Worm (Caenorhabditis elegans) whole organism, L1 larva: ENCODE data around the gene nfki-1.

Source experiments
- ama-1 ChIP-seq: fragments of 150-350 bp; optimal IDR thresholded peaks from 2 replicates; lab custom pipeline; 2014
- ceh-82 ChIP-seq, 3 experiments: fragments of 150-350 bp in 1 of 3; sonication (generic microtip) in 2 of 3; optimal IDR thresholded peaks; 2 replicates each; lab custom pipeline; 2014 to 2017; ENCODE audit warnings: missing biosample characterization in 3 of 3, missing genetic modification characterization in 3 of 3
- ceh-90 ChIP-seq: sonication (generic microtip); optimal IDR thresholded peaks from 2 replicates; lab custom pipeline; 2016; ENCODE audit warnings: missing genetic modification characterization, missing compliant biosample characterization
- fkh-10 ChIP-seq: sonication (generic microtip); optimal IDR thresholded peaks from 2 replicates; lab custom pipeline; 2017; ENCODE audit warnings: missing biosample characterization, missing genetic modification reagents, missing genetic modification characterization
- jun-1 ChIP-seq: fragments of 150-350 bp; optimal IDR thresholded peaks from 2 replicates; lab custom pipeline; 2014; ENCODE audit warnings: missing biosample characterization, missing genetic modification reagents, missing genetic modification characterization
- lin-39 ChIP-seq: fragments of 150-350 bp; optimal IDR thresholded peaks from 2 replicates; lab custom pipeline; 2014; ENCODE audit warnings: missing biosample characterization, missing genetic modification reagents, missing genetic modification characterization
- lsy-2 ChIP-seq, 2 experiments: fragments of 150-350 bp; optimal IDR thresholded peaks; 2 replicates each; lab custom pipeline; 2014; ENCODE audit warnings: missing biosample characterization in 2 of 2, missing genetic modification characterization in 2 of 2
- nhr-237 ChIP-seq: fragments of 150-350 bp; optimal IDR thresholded peaks from 2 replicates; lab custom pipeline; 2014; ENCODE audit warnings: missing biosample characterization, missing genetic modification characterization
- snpc-4 ChIP-seq: fragments of 150-350 bp; optimal IDR thresholded peaks from 2 replicates; lab custom pipeline; 2014; ENCODE audit warnings: missing biosample characterization, missing genetic modification characterization
- snu-23 ChIP-seq: sonication (generic microtip); optimal IDR thresholded peaks from 2 replicates; lab custom pipeline; 2016; ENCODE audit warnings: missing genetic modification characterization, missing compliant biosample characterization
- unc-62 ChIP-seq: fragments of 150-350 bp; optimal IDR thresholded peaks from 2 replicates; lab custom pipeline; 2014; ENCODE audit warnings: missing biosample characterization, missing genetic modification reagents, missing genetic modification characterization
- ztf-4 ChIP-seq: fragments of 150-350 bp; optimal IDR thresholded peaks from 2 replicates; lab custom pipeline; 2014; ENCODE audit warnings: missing biosample characterization, missing genetic modification characterization

ce11 chrX:15389853-15390252 lies 34.8 kb downstream of the nfki-1 start:
- TF ChIP-seq ama-1 (lab: Kevin White, UChicago) (no peak), ceh-90 (tag; lab: Kevin White, UChicago) (no peak), snu-23 (GFP tag; lab: Kevin White, UChicago) (no peak), unc-62 (GFP tag; lab: Kevin White, UChicago) (no peak), snpc-4 (tag; lab: Kevin White, UChicago) (no peak), ceh-82 (tag; optimal IDR thresholded peaks at IDR 0.05; lab: Kevin White, UChicago) (no peak), lin-39 (tag; lab: Kevin White, UChicago) (no peak), ztf-4 (tag; lab: Kevin White, UChicago) (no peak), lsy-2 (tag; optimal IDR thresholded peaks at IDR 0.05; lab: Kevin White, UChicago) (no peak), fkh-10 (GFP tag; lab: Kevin White, UChicago) (no peak), nhr-237 (no peak), jun-1 (tag; lab: Kevin White, UChicago) (no peak)
